Worm (Caenorhabditis elegans) whole organism, L3 larva: ENCODE data around the gene pals-32.

Experiments
- egl-27 ChIP-seq: sonication (generic microtip); optimal IDR thresholded peaks from 4 replicates; lab custom pipeline; 2017; ENCODE audit warnings: missing biosample characterization, missing genetic modification reagents, missing genetic modification characterization
- mdl-1 ChIP-seq: fragments of 150-350 bp; optimal IDR thresholded peaks from 2 replicates; lab custom pipeline; 2014; ENCODE audit warnings: missing biosample characterization, missing genetic modification characterization
- nhr-77 ChIP-seq: fragments of 150-350 bp; optimal IDR thresholded peaks from 2 replicates; lab custom pipeline; 2014; ENCODE audit warnings: missing biosample characterization, missing genetic modification characterization
- pha-4 ChIP-seq: fragments of 150-350 bp; optimal IDR thresholded peaks from 2 replicates; lab custom pipeline; 2014; ENCODE audit warnings: missing biosample characterization, missing genetic modification reagents, missing genetic modification characterization
- snpc-4 ChIP-seq: fragments of 150-350 bp; optimal IDR thresholded peaks from 2 replicates; lab custom pipeline; 2014; ENCODE audit warnings: missing biosample characterization, missing genetic modification characterization
- tbx-2 ChIP-seq: sonication (generic microtip); optimal IDR thresholded peaks from 2 replicates; lab custom pipeline; 2016; ENCODE audit warnings: mild to moderate bottlenecking, missing genetic modification characterization, missing compliant biosample characterization
- ztf-11 ChIP-seq: fragments of 150-350 bp; optimal IDR thresholded peaks from 2 replicates; lab custom pipeline; 2014; ENCODE audit warnings: missing biosample characterization, missing genetic modification characterization

DNA sequence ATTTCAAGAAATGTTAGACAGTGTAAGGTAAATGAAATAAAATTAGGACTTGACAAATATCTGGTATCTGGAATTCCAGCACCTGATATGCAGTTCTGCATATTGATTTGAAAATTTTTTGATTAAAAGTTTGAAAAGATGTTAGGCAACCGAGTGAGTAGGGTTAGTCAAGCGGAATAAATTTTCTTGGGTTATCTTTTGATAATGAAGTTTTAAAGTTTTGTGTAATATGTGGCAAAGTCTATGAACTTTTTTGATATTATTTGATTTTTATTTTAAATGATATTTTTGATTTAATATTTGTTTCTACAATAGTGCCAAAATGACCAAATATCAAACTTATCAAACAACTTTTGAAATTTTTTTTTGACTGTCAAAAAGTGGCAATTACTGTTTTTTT, 26.9 kb upstream of the pals-32 start, which contains the start of gene srh-241:
- TF ChIP-seq egl-27 (tag; lab: Kevin White, UChicago), result no peak
- TF ChIP-seq snpc-4 (tag; lab: Kevin White, UChicago), result no peak
- no peak for TF ChIP-seq ztf-11 (tag; lab: Kevin White, UChicago)
- TF ChIP-seq pha-4 (tag; lab: Kevin White, UChicago), result no peak
- no peak for TF ChIP-seq nhr-77
- TF ChIP-seq tbx-2, result no peak
- TF ChIP-seq mdl-1 (tag; lab: Kevin White, UChicago), result no peak
